Fruit fly (Drosophila melanogaster) whole organism, prepupa: ENCODE results near the gene Dad.

Experiments used
- Blimp-1 ChIP-seq: fragments of 200-800 bp; sonication (Bioruptor generic); optimal IDR thresholded peaks from 3 replicates; lab custom pipeline; 2017; ENCODE audit warnings: missing biosample characterization, missing genetic modification characterization, mild to moderate bottlenecking, moderate library complexity, missing genetic modification reagents
- CG10631 ChIP-seq: fragments of 200-800 bp; sonication (Bioruptor generic); optimal IDR thresholded peaks from 2 replicates; lab custom pipeline; 2016; ENCODE audit warnings: missing biosample characterization, missing genetic modification characterization
- CG11294 ChIP-seq: fragments of 200-800 bp; sonication (Bioruptor generic); IDR thresholded peaks from 2 replicates; pipeline ENCODE4 v1.3.6; 2022; ENCODE audit warnings: missing biosample characterization, missing genetic modification characterization
- CG11902 ChIP-seq: fragments of 200-800 bp; sonication (Bioruptor generic); optimal IDR thresholded peaks from 3 replicates; lab custom pipeline; 2016; ENCODE audit warnings: missing biosample characterization, missing genetic modification characterization
- CG15336 ChIP-seq: fragments of 200-800 bp; sonication (Bioruptor generic); IDR thresholded peaks from 2 replicates; pipeline ENCODE4 v1.3.6; 2022; ENCODE audit warnings: missing biosample characterization, missing genetic modification characterization
- CG1621 ChIP-seq: fragments of 200-800 bp; sonication (Bioruptor generic); optimal IDR thresholded peaks from 3 replicates; lab custom pipeline; 2018; ENCODE audit warnings: missing biosample characterization, mild to moderate bottlenecking, missing genetic modification characterization
- CG16779 ChIP-seq: fragments of 200-800 bp; sonication (Bioruptor generic); optimal IDR thresholded peaks from 3 replicates; lab custom pipeline; 2017; ENCODE audit warnings: missing biosample characterization, mild to moderate bottlenecking, missing genetic modification characterization
- CG3032 ChIP-seq: fragments of 200-800 bp; optimal IDR thresholded peaks from 2 replicates; lab custom pipeline; 2019; ENCODE audit warnings: missing biosample characterization, mild to moderate bottlenecking, missing genetic modification characterization, moderate library complexity
- CG31627 ChIP-seq: fragments of 200-800 bp; sonication (Bioruptor generic); optimal IDR thresholded peaks from 3 replicates; lab custom pipeline; 2016; ENCODE audit warnings: missing biosample characterization, missing genetic modification characterization
- CG32006 ChIP-seq: fragments of 200-800 bp; sonication (Bioruptor generic); optimal IDR thresholded peaks from 3 replicates; lab custom pipeline; 2017; ENCODE audit warnings: missing biosample characterization, mild to moderate bottlenecking, missing genetic modification characterization
- CG34406 ChIP-seq: fragments of 200-800 bp; sonication (Bioruptor generic); optimal IDR thresholded peaks from 3 replicates; lab custom pipeline; 2016; ENCODE audit warnings: missing biosample characterization, missing genetic modification characterization
- CG4318 ChIP-seq: fragments of 200-800 bp; sonication (Bioruptor generic); optimal IDR thresholded peaks from 3 replicates; lab custom pipeline; 2017; ENCODE audit warnings: missing biosample characterization, mild to moderate bottlenecking, missing genetic modification characterization
- CG6276 ChIP-seq: fragments of 200-800 bp; sonication (Bioruptor generic); optimal IDR thresholded peaks from 2 replicates; lab custom pipeline; 2017; ENCODE audit warnings: missing biosample characterization, mild to moderate bottlenecking, missing genetic modification characterization
- CG6808 ChIP-seq: fragments of 200-800 bp; sonication (Bioruptor generic); optimal IDR thresholded peaks from 3 replicates; lab custom pipeline; 2017; ENCODE audit warnings: missing biosample characterization, missing genetic modification characterization, mild to moderate bottlenecking, moderate library complexity, missing genetic modification reagents
- CG6854 ChIP-seq: fragments of 200-800 bp; sonication (Bioruptor generic); optimal IDR thresholded peaks from 2 replicates; lab custom pipeline; 2017; ENCODE audit warnings: missing biosample characterization, mild to moderate bottlenecking, missing genetic modification characterization
- CG8119 ChIP-seq: fragments of 200-800 bp; sonication (Bioruptor generic); IDR thresholded peaks from 3 replicates; pipeline ENCODE4 v1.3.6; 2022; ENCODE audit warnings: missing biosample characterization, missing genetic modification characterization
- CG8319 ChIP-seq: fragments of 200-800 bp; sonication (Bioruptor generic); optimal IDR thresholded peaks from 3 replicates; lab custom pipeline; 2016; ENCODE audit warnings: missing biosample characterization, missing genetic modification characterization
- CG8632 ChIP-seq: fragments of 200-800 bp; sonication (Bioruptor generic); optimal IDR thresholded peaks from 3 replicates; lab custom pipeline; 2016; ENCODE audit warnings: missing biosample characterization, missing genetic modification characterization
- CG9139 ChIP-seq: fragments of 200-800 bp; sonication (Bioruptor generic); optimal IDR thresholded peaks from 3 replicates; lab custom pipeline; 2017; ENCODE audit warnings: missing biosample characterization, mild to moderate bottlenecking, missing genetic modification characterization
- Eip78C ChIP-seq: fragments of 200-800 bp; sonication (Bioruptor generic); peaks from one replicate; lab custom pipeline; 2016; ENCODE audit warnings: missing biosample characterization, missing genetic modification characterization
- Ets21C ChIP-seq: fragments of 200-800 bp; sonication (Bioruptor generic); optimal IDR thresholded peaks from 3 replicates; lab custom pipeline; 2016; ENCODE audit warnings: missing biosample characterization, missing genetic modification characterization
- Ets96B ChIP-seq: fragments of 200-800 bp; optimal IDR thresholded peaks from 2 replicates; lab custom pipeline; 2019; ENCODE audit warnings: missing biosample characterization, mild to moderate bottlenecking, missing genetic modification characterization, moderate library complexity
- Gug ChIP-seq: fragments of 200-800 bp; sonication (Bioruptor generic); IDR thresholded peaks from 2 replicates; pipeline ENCODE4 v1.3.6; 2022; ENCODE audit warnings: missing biosample characterization, missing genetic modification characterization
- Hr38 ChIP-seq: sonication (Bioruptor generic); optimal IDR thresholded peaks from 2 replicates; lab custom pipeline; 2016; ENCODE audit warnings: missing biosample characterization, missing genetic modification characterization
- Lpt ChIP-seq: fragments of 200-800 bp; sonication (Bioruptor generic); optimal IDR thresholded peaks from 3 replicates; lab custom pipeline; 2016; ENCODE audit warnings: missing biosample characterization, missing genetic modification characterization
- Met ChIP-seq: fragments of 200-800 bp; sonication (Bioruptor generic); optimal IDR thresholded peaks from 3 replicates; lab custom pipeline; 2016; ENCODE audit warnings: missing biosample characterization, missing genetic modification characterization
- OdsH ChIP-seq: fragments of 200-800 bp; sonication (Bioruptor generic); optimal IDR thresholded peaks from 3 replicates; lab custom pipeline; 2016; ENCODE audit warnings: missing biosample characterization, missing genetic modification characterization
- Sox102F ChIP-seq: fragments of 200-800 bp; sonication (Bioruptor generic); optimal IDR thresholded peaks from 2 replicates; lab custom pipeline; 2016; ENCODE audit warnings: missing biosample characterization, mild to moderate bottlenecking, missing genetic modification characterization
- Sox14 ChIP-seq: fragments of 200-800 bp; sonication (Bioruptor generic); optimal IDR thresholded peaks from 3 replicates; lab custom pipeline; 2016; ENCODE audit warnings: missing biosample characterization, missing genetic modification characterization
- acj6 ChIP-seq: fragments of 200-800 bp; sonication (Bioruptor generic); optimal IDR thresholded peaks from 3 replicates; lab custom pipeline; 2016; ENCODE audit warnings: missing biosample characterization, missing genetic modification characterization
- cyc ChIP-seq: fragments of 200-800 bp; sonication (Bioruptor generic); optimal IDR thresholded peaks from 3 replicates; lab custom pipeline; 2016; ENCODE audit warnings: missing biosample characterization, missing genetic modification characterization
- dsx ChIP-seq: fragments of 200-800 bp; optimal IDR thresholded peaks from 3 replicates; lab custom pipeline; 2019; ENCODE audit warnings: missing biosample characterization, mild to moderate bottlenecking, missing genetic modification characterization, moderate library complexity; ENCODE audit not compliant: poor library complexity, severe bottlenecking
- eg ChIP-seq: fragments of 200-800 bp; sonication (Bioruptor generic); IDR thresholded peaks from 3 replicates; pipeline ENCODE4 v1.3.6; 2022; ENCODE audit warnings: missing biosample characterization, missing genetic modification characterization
- esn ChIP-seq: fragments of 200-800 bp; sonication (Bioruptor generic); optimal IDR thresholded peaks from 2 replicates; lab custom pipeline; 2016; ENCODE audit warnings: missing biosample characterization, mild to moderate bottlenecking, missing genetic modification characterization, moderate library complexity
- fd59A ChIP-seq: fragments of 200-800 bp; sonication (Bioruptor generic); optimal IDR thresholded peaks from 2 replicates; lab custom pipeline; 2017; ENCODE audit warnings: missing biosample characterization, mild to moderate bottlenecking, missing genetic modification characterization, missing genetic modification reagents
- fd85E ChIP-seq: fragments of 200-800 bp; sonication (Bioruptor generic); optimal IDR thresholded peaks from 3 replicates; lab custom pipeline; 2016; ENCODE audit warnings: missing biosample characterization, missing genetic modification characterization
- fkh ChIP-seq: fragments of 200-800 bp; sonication (Bioruptor generic); optimal IDR thresholded peaks from 3 replicates; lab custom pipeline; 2017; ENCODE audit warnings: missing biosample characterization, mild to moderate bottlenecking, missing genetic modification characterization, moderate library complexity
- lz ChIP-seq: fragments of 200-800 bp; sonication (Bioruptor generic); optimal IDR thresholded peaks from 3 replicates; lab custom pipeline; 2016; ENCODE audit warnings: missing biosample characterization, missing genetic modification characterization
- net ChIP-seq: fragments of 200-800 bp; sonication (Bioruptor generic); optimal IDR thresholded peaks from 3 replicates; lab custom pipeline; 2016; ENCODE audit warnings: missing biosample characterization, missing genetic modification characterization
- pdm3 ChIP-seq: fragments of 200-800 bp; sonication (Bioruptor generic); optimal IDR thresholded peaks from 3 replicates; lab custom pipeline; 2016; ENCODE audit warnings: missing biosample characterization, missing genetic modification characterization
- salr ChIP-seq, 2 experiments: fragments of 200-800 bp; sonication (Bioruptor generic); optimal IDR thresholded peaks; 3 replicates each; lab custom pipeline; 2016 to 2018; ENCODE audit warnings: missing biosample characterization in 2 of 2, missing genetic modification characterization in 2 of 2, mild to moderate bottlenecking in 1 of 2
- ss ChIP-seq, 2 experiments: fragments of 200-800 bp; sonication (Bioruptor generic); optimal IDR thresholded peaks; 2 replicates in 1 of 2; 3 replicates in 1 of 2; lab custom pipeline; 2017 to 2018; ENCODE audit warnings: mild to moderate bottlenecking in 2 of 2, missing biosample characterization in 2 of 2, missing genetic modification characterization in 2 of 2, moderate library complexity in 1 of 2
- svp ChIP-seq: fragments of 200-800 bp; sonication (Bioruptor generic); peaks from one replicate; lab custom pipeline; 2016; ENCODE audit warnings: missing biosample characterization, missing genetic modification characterization
- vri ChIP-seq: fragments of 200-800 bp; sonication (Bioruptor generic); optimal IDR thresholded peaks from 3 replicates; lab custom pipeline; 2016; ENCODE audit warnings: missing biosample characterization, mild to moderate bottlenecking, missing genetic modification characterization

Dad gene

dm6 chr3R:17060244-17060664 is 6.4 kb downstream of the Dad start (continued):
- TF ChIP-seq CG31627 (GFP tag; lab: Kevin White, UChicago), result peak; percentile 10
- TF ChIP-seq CG8319 (GFP tag; lab: Kevin White, UChicago), result peak; percentile 26
- TF ChIP-seq fkh (GFP tag; lab: Kevin White, UChicago), result no peak
- TF ChIP-seq fd85E (GFP tag; lab: Kevin White, UChicago), result no peak
- peak; percentile 42 for TF ChIP-seq CG8632 (GFP tag; lab: Kevin White, UChicago)
- peak; percentile 73 for TF ChIP-seq CG10631 (GFP tag; lab: Kevin White, UChicago)
- TF ChIP-seq CG16779 (tag; lab: Kevin White, UChicago), result no peak
- TF ChIP-seq Hr38 (GFP tag; lab: Kevin White, UChicago), result no peak
- peak; percentile 73 for TF ChIP-seq CG6808
- peak; percentile 31 for TF ChIP-seq lz (GFP tag; lab: Kevin White, UChicago)
- peak; percentile 9 for TF ChIP-seq CG11902
- peak; percentile 42 for TF ChIP-seq Gug (GFP tag; lab: Robert Waterston, UW)
- peak; percentile 72 for TF ChIP-seq CG3032 (tag; lab: Kevin White, UChicago)
- TF ChIP-seq salr (GFP tag; optimal IDR thresholded peaks at IDR 0.05; lab: Kevin White, UChicago), result peak in 1 of 2 experiments; percentile 93
- peak; percentile 93 for TF ChIP-seq Eip78C (GFP tag; lab: Kevin White, UChicago)
- no peak for TF ChIP-seq CG11294 (GFP tag; lab: Robert Waterston, UW)
- peak; percentile 50 for TF ChIP-seq CG34406 (GFP tag; lab: Kevin White, UChicago)
- no peak for TF ChIP-seq CG1621
- peak; percentile 52 for TF ChIP-seq Met (GFP tag; lab: Kevin White, UChicago)
- TF ChIP-seq cyc, result peak; percentile 38
- no peak for TF ChIP-seq svp (GFP tag; lab: Kevin White, UChicago)
- peak; percentile 76 for TF ChIP-seq OdsH
- peak; percentile 84 for TF ChIP-seq CG8119 (GFP tag; lab: Robert Waterston, UW)
- TF ChIP-seq pdm3 (GFP tag; lab: Kevin White, UChicago), result peak; percentile 75
- no peak for TF ChIP-seq Sox102F (GFP tag; lab: Kevin White, UChicago)
- TF ChIP-seq CG15336 (GFP tag; lab: Robert Waterston, UW), result peak; percentile 79
- TF ChIP-seq acj6 (GFP tag; lab: Kevin White, UChicago), result peak; percentile 70
- TF ChIP-seq, all 60 proteins: peak for 47

DNA sequence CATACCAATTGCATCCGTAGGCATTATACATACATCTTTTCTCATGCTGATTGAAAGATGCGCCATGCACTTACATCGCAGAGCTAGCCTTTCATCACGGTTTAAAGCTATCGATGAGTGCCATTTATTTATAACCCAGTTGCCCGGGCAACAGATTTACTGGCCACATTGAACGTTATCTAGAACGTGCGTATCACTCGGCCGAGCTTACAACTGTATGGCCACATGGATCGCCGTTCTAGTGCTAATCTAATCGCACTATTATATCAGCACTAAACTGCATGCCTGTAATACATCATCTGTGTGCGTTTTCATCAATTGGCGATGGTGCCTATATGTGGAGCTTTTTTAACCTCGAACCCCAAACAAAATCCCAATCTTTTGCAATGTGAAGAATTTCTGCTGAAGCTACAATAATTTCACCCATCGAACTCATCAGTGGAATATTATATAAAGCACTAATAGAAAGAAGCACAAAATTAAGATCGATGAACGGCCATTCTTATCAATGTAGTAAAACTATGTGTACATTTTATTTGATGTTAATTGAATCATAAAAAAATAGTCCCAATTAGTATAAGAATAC is 7.1 kb downstream of the Dad start:
- TF ChIP-seq Met (GFP tag; lab: Kevin White, UChicago) (no peak), svp (GFP tag; lab: Kevin White, UChicago) (peak; percentile 55), CG6276 (no peak), acj6 (GFP tag; lab: Kevin White, UChicago) (no peak), dsx (GFP tag; lab: Kevin White, UChicago) (no peak), Blimp-1 (GFP tag; lab: Kevin White, UChicago) (no peak), CG11294 (GFP tag; lab: Robert Waterston, UW) (no peak)

dm6 chr3R:17061736-17062371 is 8.0 kb downstream of the Dad start:
- no peak for TF ChIP-seq CG11294 (GFP tag; lab: Robert Waterston, UW)
- TF ChIP-seq eg, result 0 out of 3 replicates have a peak, but pooled peaks have one; percentile 18
- TF ChIP-seq vri (GFP tag; lab: Kevin White, UChicago), result no peak
- no peak for TF ChIP-seq CG4318
- no peak for TF ChIP-seq CG34406 (GFP tag; lab: Kevin White, UChicago)
- TF ChIP-seq fd59A (GFP tag; lab: Kevin White, UChicago), result no peak
- no peak for TF ChIP-seq net (GFP tag; lab: Kevin White, UChicago)
- TF ChIP-seq Ets21C (GFP tag; lab: Kevin White, UChicago), result no peak
- TF ChIP-seq CG6808, result peak; percentile 41
- no peak for TF ChIP-seq CG11902
- TF ChIP-seq CG31627 (GFP tag; lab: Kevin White, UChicago), result no peak
- no peak for TF ChIP-seq salr (GFP tag; optimal IDR thresholded peaks at IDR 0.05; lab: Kevin White, UChicago)
- TF ChIP-seq ss (GFP tag; optimal IDR thresholded peaks at IDR 0.05; lab: Kevin White, UChicago), result peak in 1 of 2 experiments; percentile 74
- no peak for TF ChIP-seq Gug (GFP tag; lab: Robert Waterston, UW)
- no peak for TF ChIP-seq Met (GFP tag; lab: Kevin White, UChicago)
- no peak for TF ChIP-seq Sox14 (GFP tag; lab: Kevin White, UChicago)
- no peak for TF ChIP-seq fkh (GFP tag; lab: Kevin White, UChicago)
- TF ChIP-seq esn (GFP tag; lab: Kevin White, UChicago), result no peak
- peak; percentile 1 for TF ChIP-seq CG32006 (GFP tag; lab: Kevin White, UChicago)
- no peak for TF ChIP-seq Ets96B
- TF ChIP-seq CG1621, result peak; percentile 18
- no peak for TF ChIP-seq CG16779 (tag; lab: Kevin White, UChicago)
- no peak for TF ChIP-seq CG15336 (GFP tag; lab: Robert Waterston, UW)
- peak; percentile 26 for TF ChIP-seq Lpt (GFP tag; lab: Kevin White, UChicago)
- TF ChIP-seq CG6854 (GFP tag; lab: Kevin White, UChicago), result peak; percentile 64
- no peak for TF ChIP-seq fd85E (GFP tag; lab: Kevin White, UChicago)
- TF ChIP-seq CG9139 (GFP tag; lab: Kevin White, UChicago), result no peak
